Worm (Caenorhabditis elegans) whole organism, young adult: ENCODE results near the gene srz-91.
"Not testable (repeated sequence)": the region's sequence is repeated elsewhere in the genome, so short reads cannot be mapped to it uniquely, and the experiment has no call there.

Experiments used
- B0336.3 ChIP-seq: fragments of 200-800 bp; sonication (Bioruptor generic); IDR thresholded peaks from 2 replicates; pipeline ENCODE4 v1.3.6; 2022; ENCODE audit warnings: missing genetic modification characterization, missing compliant biosample characterization
- C06A6.2 ChIP-seq: fragments of 200-800 bp; sonication (Bioruptor generic); conservative IDR thresholded peaks from 2 replicates; pipeline ENCODE4 v1.3.6; 2022; ENCODE audit warnings: missing genetic modification characterization, missing compliant biosample characterization
- C17E4.6 ChIP-seq: fragments of 200-800 bp; sonication (Bioruptor generic); IDR thresholded peaks from 2 replicates; pipeline ENCODE4 v1.3.6; 2022; ENCODE audit warnings: missing genetic modification reagents, missing genetic modification characterization, missing compliant biosample characterization
- D2030.7 ChIP-seq: fragments of 200-800 bp; sonication (Bioruptor generic); IDR thresholded peaks from 2 replicates; pipeline ENCODE4 v1.3.6; 2022; ENCODE audit warnings: missing genetic modification reagents, missing genetic modification characterization, missing compliant biosample characterization
- F52B5.7 ChIP-seq: sonication (generic microtip); optimal IDR thresholded peaks from 2 replicates; lab custom pipeline; 2016; ENCODE audit warnings: mild to moderate bottlenecking, missing genetic modification characterization, missing compliant biosample characterization
- F55B11.4 ChIP-seq: sonication (generic microtip); optimal IDR thresholded peaks from 2 replicates; lab custom pipeline; 2016; ENCODE audit warnings: missing compliant biosample characterization, missing genetic modification characterization, borderline replicate concordance; ENCODE audit not compliant: insufficient read depth
- K12H6.12 ChIP-seq: fragments of 200-800 bp; sonication (Bioruptor generic); optimal IDR thresholded peaks from 2 replicates; lab custom pipeline; 2018; ENCODE audit warnings: mild to moderate bottlenecking, missing genetic modification characterization, missing compliant biosample characterization
- Y53F4B.3 ChIP-seq: fragments of 200-800 bp; sonication (Bioruptor generic); IDR thresholded peaks from 2 replicates; pipeline ENCODE4 v1.3.6; 2022; ENCODE audit warnings: missing genetic modification reagents, missing genetic modification characterization, missing compliant biosample characterization
- Y53G8AR.9 ChIP-seq: fragments of 200-800 bp; sonication (Bioruptor generic); conservative IDR thresholded peaks from 2 replicates; pipeline ENCODE4 v1.3.6; 2022; ENCODE audit warnings: missing genetic modification reagents, missing genetic modification characterization, missing compliant biosample characterization
- aptf-2 ChIP-seq: fragments of 200-800 bp; sonication (Bioruptor generic); conservative IDR thresholded peaks from 2 replicates; pipeline ENCODE4 v1.3.6; 2022; ENCODE audit warnings: missing genetic modification reagents, missing genetic modification characterization, missing compliant biosample characterization
- aptf-3 ChIP-seq: fragments of 200-800 bp; sonication (Bioruptor generic); IDR thresholded peaks from 2 replicates; pipeline ENCODE4 v1.3.6; 2022; ENCODE audit warnings: missing genetic modification characterization, missing compliant biosample characterization
- attf-5 ChIP-seq: fragments of 200-800 bp; sonication (Bioruptor generic); optimal IDR thresholded peaks from 2 replicates; lab custom pipeline; 2018; ENCODE audit warnings: mild to moderate bottlenecking, missing genetic modification characterization, missing compliant biosample characterization
- ccch-3 ChIP-seq: fragments of 200-800 bp; sonication (Bioruptor generic); optimal IDR thresholded peaks from 2 replicates; lab custom pipeline; 2018; ENCODE audit warnings: mild to moderate bottlenecking, missing genetic modification characterization, missing compliant biosample characterization
- cebp-2 ChIP-seq: fragments of 200-800 bp; sonication (Bioruptor generic); IDR thresholded peaks from 2 replicates; pipeline ENCODE4 v1.3.6; 2022; ENCODE audit warnings: missing genetic modification characterization, missing compliant biosample characterization
- ceh-27 ChIP-seq: fragments of 200-800 bp; sonication (Bioruptor generic); optimal IDR thresholded peaks from 2 replicates; lab custom pipeline; 2018; ENCODE audit warnings: mild to moderate bottlenecking, missing genetic modification characterization, moderate library complexity, missing compliant biosample characterization
- hmg-20 ChIP-seq: fragments of 200-800 bp; sonication (Bioruptor generic); IDR thresholded peaks from 2 replicates; pipeline ENCODE4 v1.3.6; 2022; ENCODE audit warnings: missing genetic modification reagents, missing genetic modification characterization, missing compliant biosample characterization
- hsf-1 ChIP-seq: fragments of 200-800 bp; sonication (Bioruptor generic); IDR thresholded peaks from 2 replicates; pipeline ENCODE4 v1.3.6; 2022; ENCODE audit warnings: missing genetic modification reagents, missing genetic modification characterization, missing compliant biosample characterization
- lag-1 ChIP-seq: fragments of 200-800 bp; sonication (Bioruptor generic); IDR thresholded peaks from 2 replicates; pipeline ENCODE4 v1.3.6; 2022; ENCODE audit warnings: missing genetic modification reagents, missing genetic modification characterization, missing compliant biosample characterization
- lin-35 ChIP-seq, 3 experiments: fragments of 150-350 bp in 2 of 3; sonication (generic microtip) in 1 of 3; optimal IDR thresholded peaks; 2 replicates each; lab custom pipeline; 2014 to 2018; ENCODE audit warnings: missing biosample characterization in 3 of 3, missing genetic modification characterization in 3 of 3, missing genetic modification reagents in 3 of 3
- lin-54 ChIP-seq: fragments of 200-800 bp; sonication (Bioruptor generic); optimal IDR thresholded peaks from 2 replicates; lab custom pipeline; 2018; ENCODE audit warnings: mild to moderate bottlenecking, missing genetic modification characterization, missing compliant biosample characterization
- madf-3 ChIP-seq: fragments of 200-800 bp; sonication (Bioruptor generic); IDR thresholded peaks from 2 replicates; pipeline ENCODE4 v1.3.6; 2022; ENCODE audit warnings: missing genetic modification reagents, missing genetic modification characterization, missing compliant biosample characterization
- mel-28 ChIP-seq: sonication (generic microtip); optimal IDR thresholded peaks from 2 replicates; lab custom pipeline; 2016; ENCODE audit warnings: borderline replicate concordance, mild to moderate bottlenecking, missing genetic modification characterization, missing compliant biosample characterization
- mes-4 ChIP-seq: sonication (generic microtip); optimal IDR thresholded peaks from 2 replicates; lab custom pipeline; 2016; ENCODE audit warnings: missing genotype, missing genetic modification characterization, missing compliant biosample characterization
- nhr-80 ChIP-seq: sonication (generic microtip); optimal IDR thresholded peaks from 2 replicates; lab custom pipeline; 2016; ENCODE audit warnings: missing genetic modification characterization, missing compliant biosample characterization
- rcor-1 ChIP-seq: fragments of 200-800 bp; sonication (Bioruptor generic); IDR thresholded peaks from 2 replicates; pipeline ENCODE4 v1.3.6; 2022; ENCODE audit warnings: missing genetic modification reagents, missing genetic modification characterization, missing compliant biosample characterization
- repo-1 ChIP-seq: sonication (generic microtip); optimal IDR thresholded peaks from 2 replicates; lab custom pipeline; 2017; ENCODE audit warnings: mild to moderate bottlenecking, missing genetic modification characterization, missing compliant biosample characterization
- rpc-1 ChIP-seq, 2 experiments: fragments of 150-350 bp in 1 of 2; sonication (generic microtip) in 1 of 2; optimal IDR thresholded peaks; 2 replicates each; lab custom pipeline; 2014 to 2018; ENCODE audit warnings: missing biosample characterization in 1 of 2, missing genetic modification characterization in 1 of 2, missing genetic modification reagents in 1 of 2, missing genotype in 1 of 2
- snpc-1.1 ChIP-seq: sonication (generic microtip); optimal IDR thresholded peaks from 2 replicates; lab custom pipeline; 2017; ENCODE audit warnings: missing genetic modification characterization, mild to moderate bottlenecking, missing compliant biosample characterization, antibody characterized with exemption, moderate library complexity, missing genotype, missing genetic modification reagents; ENCODE audit not compliant: insufficient read depth
- snpc-1.3 ChIP-seq: sonication (generic microtip); optimal IDR thresholded peaks from 2 replicates; lab custom pipeline; 2017; ENCODE audit warnings: missing genetic modification characterization, mild to moderate bottlenecking, missing compliant biosample characterization, antibody characterized with exemption, moderate library complexity, missing genotype, missing genetic modification reagents; ENCODE audit not compliant: insufficient read depth
- snpc-3.4 ChIP-seq: sonication (generic microtip); optimal IDR thresholded peaks from 2 replicates; lab custom pipeline; 2017; ENCODE audit warnings: missing genetic modification characterization, mild to moderate bottlenecking, missing compliant biosample characterization, antibody characterized with exemption, moderate library complexity, missing genotype, missing genetic modification reagents
- somi-1 ChIP-seq: fragments of 200-800 bp; sonication (Bioruptor generic); optimal IDR thresholded peaks from 2 replicates; lab custom pipeline; 2018; ENCODE audit warnings: mild to moderate bottlenecking, missing genetic modification characterization, missing compliant biosample characterization
- tbx-9 ChIP-seq: sonication (generic microtip); optimal IDR thresholded peaks from 2 replicates; lab custom pipeline; 2016; ENCODE audit warnings: borderline replicate concordance, missing genetic modification characterization, inconsistent platforms, missing compliant biosample characterization
- zim-3 ChIP-seq: sonication (generic microtip); optimal IDR thresholded peaks from 2 replicates; lab custom pipeline; 2017; ENCODE audit warnings: mild to moderate bottlenecking, missing genetic modification characterization, moderate library complexity, missing compliant biosample characterization
- ztf-22 ChIP-seq: fragments of 200-800 bp; sonication (Bioruptor generic); optimal IDR thresholded peaks from 2 replicates; lab custom pipeline; 2018; ENCODE audit warnings: mild to moderate bottlenecking, missing genetic modification characterization, moderate library complexity, missing compliant biosample characterization
- ztf-26 ChIP-seq: sonication (generic microtip); optimal IDR thresholded peaks from 2 replicates; lab custom pipeline; 2017; ENCODE audit warnings: missing genetic modification characterization, missing compliant biosample characterization
- ztf-6 ChIP-seq: fragments of 200-800 bp; sonication (Bioruptor generic); IDR thresholded peaks from 2 replicates; pipeline ENCODE4 v1.3.6; 2022; ENCODE audit warnings: missing genetic modification reagents, missing genetic modification characterization, missing compliant biosample characterization

srz-91 gene

ce11 chrV:17610503-17610902 is 2.6 kb downstream of the srz-91 start, which contains the start of gene Y6G8.15:
TSS of gene Y6G8.15 (minus strand) at chrV:17610603.
- TF ChIP-seq aptf-3 (GFP tag; lab: Robert Waterston, UW); tbx-9 (tag; lab: Kevin White, UChicago); mel-28 (tag; lab: Kevin White, UChicago): not testable (repeated sequence)

- TF ChIP-seq snpc-1.3 (tag; lab: Kevin White, UChicago) = no peak
- TF ChIP-seq F55B11.4 (tag; lab: Kevin White, UChicago) = no peak
- TF ChIP-seq, all 124 proteins: peak for 0
These were observed 6.4 kb downstream of the srz-91 start, which contains the start of gene Y6G8.14 for ce11 chrV:17614251-17614650. TSS of gene Y6G8.14 (minus strand) at chrV:17614351.

ce11 chrV:17615609-17616008 is 7.7 kb downstream of the srz-91 start, which contains the start of gene Y6G8.5:
TSS of gene Y6G8.5 (minus strand) at chrV:17615709.
- TF ChIP-seq Y53F4B.3 (GFP tag; lab: Robert Waterston, UW) = no peak
- no peak for TF ChIP-seq zim-3 (tag; lab: Kevin White, UChicago)
- no peak for TF ChIP-seq somi-1
- TF ChIP-seq D2030.7 (GFP tag; lab: Robert Waterston, UW) = no peak
- TF ChIP-seq ztf-26 = no peak
- no peak for TF ChIP-seq lag-1 (GFP tag; lab: Robert Waterston, UW)
- TF ChIP-seq ccch-3 (GFP tag; lab: Kevin White, UChicago) = no peak
- TF ChIP-seq F52B5.7 = no peak
- TF ChIP-seq mes-4 = no peak
- TF ChIP-seq madf-3 = no peak
- TF ChIP-seq rcor-1 (GFP tag; lab: Robert Waterston, UW) = no peak
- TF ChIP-seq C06A6.2 (GFP tag; lab: Robert Waterston, UW) = no peak
- TF ChIP-seq, all 124 proteins: peak for 0

- TF ChIP-seq B0336.3 (no peak), attf-5 (GFP tag; lab: Kevin White, UChicago) (no peak), ztf-6 (GFP tag; lab: Robert Waterston, UW) (no peak), nhr-80 (peak; percentile 49)
These were observed 8.9 kb downstream of the srz-91 start, which contains the start of gene Y6G8.6 for ce11 chrV:17616807-17617206. TSS of gene Y6G8.6 (minus strand) at chrV:17616904.

ce11 chrV:17618189-17618588 is 10.3 kb downstream of the srz-91 start:
- peak; percentile 90 for TF ChIP-seq hsf-1

ce11 chrV:17618826-17619225 is 10.9 kb downstream of the srz-91 start:
- TF ChIP-seq hsf-1 = peak; percentile 92

ce11 chrV:17620266-17620665 is 12.4 kb downstream of the srz-91 start, which contains the start of gene Y6G8.8:
TSS of gene Y6G8.8 (plus strand) at chrV:17620566.
- TF ChIP-seq K12H6.12 (tag; lab: Kevin White, UChicago) (no peak), cebp-2 (GFP tag; lab: Robert Waterston, UW) (no peak), lin-54 (no peak), ztf-22 (GFP tag; lab: Kevin White, UChicago) (no peak)

ce11 chrV:17623230-17623629 is 15.3 kb downstream of the srz-91 start, which contains the start of gene F57G4.1:
TSS of gene F57G4.1 (plus strand) at chrV:17623530.
- TF ChIP-seq ceh-27 (no peak), attf-5 (GFP tag; lab: Kevin White, UChicago) (no peak), lin-35 (GFP tag; optimal IDR thresholded peaks at IDR 0.05; lab: Kevin White, UChicago) (no peak), repo-1 (no peak), snpc-1.1 (tag; lab: Kevin White, UChicago) (no peak), aptf-2 (GFP tag; lab: Robert Waterston, UW) (no peak), hmg-20 (GFP tag; lab: Robert Waterston, UW) (no peak), snpc-3.4 (tag; lab: Kevin White, UChicago) (no peak), lag-1 (GFP tag; lab: Robert Waterston, UW) (no peak), C17E4.6 (GFP tag; lab: Robert Waterston, UW) (no peak), Y53G8AR.9 (GFP tag; lab: Robert Waterston, UW) (no peak), snpc-1.3 (tag; lab: Kevin White, UChicago) (no peak), rpc-1 (optimal IDR thresholded peaks at IDR 0.05; lab: Kevin White, UChicago) (no peak), rpc-1 (tag; optimal IDR thresholded peaks at IDR 0.05; lab: Kevin White, UChicago) (no peak)
